Fruit fly (Drosophila melanogaster): ENCODE data around the gene CG8611.

DNA sequence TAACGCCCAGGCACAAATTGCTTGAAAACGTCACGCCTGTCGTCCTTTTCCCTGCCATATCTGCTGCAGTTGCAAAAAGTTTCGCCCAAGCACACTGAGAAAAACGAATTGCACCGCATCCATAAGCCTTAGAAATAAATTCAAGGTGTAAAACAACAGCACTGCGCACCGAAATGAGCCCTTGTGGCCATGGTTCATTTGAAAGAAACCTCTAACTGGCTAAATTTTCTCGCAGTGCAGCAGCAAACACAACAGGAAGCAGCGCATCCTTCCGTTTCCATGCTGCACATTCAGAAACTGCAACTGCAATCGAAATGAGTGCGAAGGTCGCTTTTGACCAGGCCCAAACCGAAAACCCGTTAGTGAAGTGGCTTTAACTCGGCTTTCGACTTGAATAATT, 2.4 kb upstream of the CG8611 start:
- TF ChIP-seq dmrt11E (tag; optimal IDR thresholded peaks at IDR 0.05): no peak
- TF ChIP-seq Hr39 (optimal IDR thresholded peaks at IDR 0.05): no peak
- TF ChIP-seq ken (GFP tag; IDR thresholded peaks at IDR 0.05): no peak
- TF ChIP-seq CG9437 (GFP tag; optimal IDR thresholded peaks at IDR 0.05): no peak
- no peak for TF ChIP-seq CG11695 (GFP tag; IDR thresholded peaks at IDR 0.05)
- TF ChIP-seq sima (GFP tag; optimal IDR thresholded peaks at IDR 0.05): no peak
- no peak for TF ChIP-seq CG1832 (GFP tag; optimal IDR thresholded peaks at IDR 0.05)
- TF ChIP-seq Usf (GFP tag; optimal IDR thresholded peaks at IDR 0.05): no peak
- no peak for TF ChIP-seq ci (GFP tag; IDR thresholded peaks at IDR 0.05)
- TF ChIP-seq CG2202 (tag; optimal IDR thresholded peaks at IDR 0.05): no peak
- TF ChIP-seq Scr (GFP tag; IDR thresholded peaks at IDR 0.05; ENCODE audit: partially characterized antibody): no peak
- TF ChIP-seq CG15601 (tag; optimal IDR thresholded peaks at IDR 0.05): no peak
